Fruit fly (Drosophila melanogaster): ENCODE data around the gene kon.

Gene kon

dm6 chr2L:18477455-18477854 lies 26.3 kb downstream of the kon start (continued):
- TF ChIP-seq eve (GFP tag; optimal IDR thresholded peaks at IDR 0.05) = peak in 1 of 2 experiments; percentile 91
- TF ChIP-seq stwl (tag; optimal IDR thresholded peaks at IDR 0.05) = peak; percentile 63
- peak; percentile 86 for TF ChIP-seq CG5245 (GFP tag; optimal IDR thresholded peaks at IDR 0.05)
- peak; percentile 88 for TF ChIP-seq ATbp (GFP tag; optimal IDR thresholded peaks at IDR 0.05)
- TF ChIP-seq Fer2 (tag; optimal IDR thresholded peaks at IDR 0.05) = peak; percentile 66
- TF ChIP-seq CG1602 (GFP tag; optimal IDR thresholded peaks at IDR 0.05) = peak; percentile 89
- TF ChIP-seq Hr39 (optimal IDR thresholded peaks at IDR 0.05) = no peak
- no peak for TF ChIP-seq pita (GFP tag; optimal IDR thresholded peaks at IDR 0.05)
- no peak for TF ChIP-seq vnd (GFP tag; IDR thresholded peaks at IDR 0.05; ENCODE audit: partially characterized antibody)
- peak; percentile 80 for TF ChIP-seq odd (GFP tag; optimal IDR thresholded peaks at IDR 0.05)
- peak; percentile 86 for TF ChIP-seq zf30C (GFP tag; optimal IDR thresholded peaks at IDR 0.05)
- TF ChIP-seq CG3407 (GFP tag; optimal IDR thresholded peaks at IDR 0.05) = peak; percentile 82
- peak; percentile 93 for TF ChIP-seq CG14667 (GFP tag; IDR thresholded peaks at IDR 0.05)
- TF ChIP-seq CG11695 (GFP tag; IDR thresholded peaks at IDR 0.05) = peak; percentile 94
- TF ChIP-seq org-1 (GFP tag; optimal IDR thresholded peaks at IDR 0.05) = peak; percentile 78
- TF ChIP-seq CG18764 (GFP tag; optimal IDR thresholded peaks at IDR 0.05) = peak; percentile 80
- TF ChIP-seq MBD-R2 (GFP tag; IDR thresholded peaks at IDR 0.05) = peak; percentile 67
- peak; percentile 48 for TF ChIP-seq CG3838 (GFP tag; optimal IDR thresholded peaks at IDR 0.05)
- peak; percentile 86 for TF ChIP-seq salm (tag; optimal IDR thresholded peaks at IDR 0.05)
- no peak for TF ChIP-seq gro (GFP tag; optimal IDR thresholded peaks at IDR 0.05)
- no peak for TF ChIP-seq ham (GFP tag; IDR thresholded peaks at IDR 0.05)
- TF ChIP-seq az2 (GFP tag; optimal IDR thresholded peaks at IDR 0.05) = peak; percentile 87
- TF ChIP-seq CG17328 (GFP tag; IDR thresholded peaks at IDR 0.05) = peak; percentile 95
- peak; percentile 28 for TF ChIP-seq Dip3 (GFP tag; optimal IDR thresholded peaks at IDR 0.05)
- peak; percentile 88 for TF ChIP-seq ttk (GFP tag; IDR thresholded peaks at IDR 0.05)
- no peak for TF ChIP-seq exex (tag; optimal IDR thresholded peaks at IDR 0.05)
- peak; percentile 74; the same call in 2 of the 3 replicates for TF ChIP-seq Mrtf (GFP tag; IDR thresholded peaks at IDR 0.05)
- TF ChIP-seq CG6689 (GFP tag; IDR thresholded peaks at IDR 0.05) = peak; percentile 91
- TF ChIP-seq CG12299 (tag; optimal IDR thresholded peaks at IDR 0.05) = peak; percentile 85
- TF ChIP-seq fu2 (GFP tag; optimal IDR thresholded peaks at IDR 0.05) = no peak
- TF ChIP-seq PHDP (tag; optimal IDR thresholded peaks at IDR 0.05) = peak; percentile 93
- TF ChIP-seq vvl (GFP tag; IDR thresholded peaks at IDR 0.05) = peak; percentile 97
- TF ChIP-seq jing (GFP tag; optimal IDR thresholded peaks at IDR 0.05) = peak; percentile 63
- peak; percentile 39 for TF ChIP-seq kni (GFP tag; optimal IDR thresholded peaks at IDR 0.05)
- TF ChIP-seq CG43689 (GFP tag; IDR thresholded peaks at IDR 0.05) = peak; percentile 77
- peak; percentile 41 for TF ChIP-seq CG31365 (tag; optimal IDR thresholded peaks at IDR 0.05)
- TF ChIP-seq rib (GFP tag; IDR thresholded peaks at IDR 0.05) = peak; percentile 78; the same call in 1 of the 2 replicates
- TF ChIP-seq CG13775 (GFP tag; optimal IDR thresholded peaks at IDR 0.05) = peak; percentile 81
- peak; percentile 97 for TF ChIP-seq CG18262 (tag; optimal IDR thresholded peaks at IDR 0.05)
- TF ChIP-seq otp (GFP tag; IDR thresholded peaks at IDR 0.05) = peak; percentile 92; the same call in 2 of the 3 replicates
- peak; percentile 78 for TF ChIP-seq Lhr (GFP tag; optimal IDR thresholded peaks at IDR 0.05)
- TF ChIP-seq da (GFP tag; optimal IDR thresholded peaks at IDR 0.05) = no peak
- peak; percentile 73 for TF ChIP-seq CG4360 (GFP tag; IDR thresholded peaks at IDR 0.05)
- peak; percentile 12 for TF ChIP-seq Hsf (GFP tag; optimal IDR thresholded peaks at IDR 0.05)
- TF ChIP-seq MTF-1 (GFP tag; optimal IDR thresholded peaks at IDR 0.05; ENCODE audit: borderline replicate concordance) = peak; percentile 71
- peak; percentile 70 for TF ChIP-seq Taf1 (GFP tag; IDR thresholded peaks at IDR 0.05)
- TF ChIP-seq CG17568 (GFP tag; optimal IDR thresholded peaks at IDR 0.05) = peak; percentile 78
- TF ChIP-seq CTCF (GFP tag; optimal IDR thresholded peaks at IDR 0.05) = peak; percentile 43
- peak; percentile 84 for TF ChIP-seq CG32767 (GFP tag; IDR thresholded peaks at IDR 0.05)
- peak; percentile 73; the same call in 1 of the 2 replicates for TF ChIP-seq bowl (GFP tag; IDR thresholded peaks at IDR 0.05)
- TF ChIP-seq CG10543 (GFP tag; optimal IDR thresholded peaks at IDR 0.05) = no peak
- no peak for TF ChIP-seq BEAF-32 (GFP tag; optimal IDR thresholded peaks at IDR 0.05)
